Fruit fly (Drosophila melanogaster) whole organism, adult: Measurements from ENCODE around the gene RpL3.

Experiments
- CG11617 ChIP-seq: fragments of 200-800 bp; sonication (Bioruptor generic); optimal IDR thresholded peaks from 2 replicates; lab custom pipeline; 2017; ENCODE audit warnings: mild to moderate bottlenecking, missing biosample characterization, missing genetic modification reagents, missing genetic modification characterization
- CG12768 ChIP-seq: fragments of 200-800 bp; sonication (Bioruptor generic); optimal IDR thresholded peaks from 2 replicates; lab custom pipeline; 2017; ENCODE audit warnings: missing biosample characterization, missing genetic modification characterization, mild to moderate bottlenecking, moderate library complexity, missing genetic modification reagents
- CG14711 ChIP-seq: fragments of 200-800 bp; sonication (Bioruptor generic); optimal IDR thresholded peaks from 2 replicates; lab custom pipeline; 2018; ENCODE audit warnings: missing biosample characterization, mild to moderate bottlenecking, missing genetic modification characterization, moderate library complexity
- CG1620 ChIP-seq: fragments of 200-800 bp; sonication (Bioruptor generic); optimal IDR thresholded peaks from 2 replicates; lab custom pipeline; 2016; ENCODE audit warnings: missing biosample characterization, missing genetic modification characterization
- CG33017 ChIP-seq: fragments of 200-800 bp; sonication (Bioruptor generic); optimal IDR thresholded peaks from 2 replicates; lab custom pipeline; 2018; ENCODE audit warnings: missing biosample characterization, mild to moderate bottlenecking, missing genetic modification characterization, moderate library complexity
- CG5204 ChIP-seq: fragments of 200-800 bp; sonication (Bioruptor generic); optimal IDR thresholded peaks from 2 replicates; lab custom pipeline; 2016; ENCODE audit warnings: missing biosample characterization, missing genetic modification characterization
- CG7045 ChIP-seq: fragments of 200-800 bp; sonication (Bioruptor generic); optimal IDR thresholded peaks from 2 replicates; lab custom pipeline; 2017; ENCODE audit warnings: missing biosample characterization, mild to moderate bottlenecking, missing genetic modification characterization
- CG7101 ChIP-seq: fragments of 200-800 bp; sonication (Bioruptor generic); optimal IDR thresholded peaks from 2 replicates; lab custom pipeline; 2018; ENCODE audit warnings: missing biosample characterization, mild to moderate bottlenecking, missing genetic modification characterization, moderate library complexity
- Clk ChIP-seq: fragments of 200-800 bp; sonication (Bioruptor generic); optimal IDR thresholded peaks from 2 replicates; lab custom pipeline; 2017; ENCODE audit warnings: missing biosample characterization, missing genetic modification characterization
- Crg-1 ChIP-seq: fragments of 200-800 bp; sonication (Bioruptor generic); optimal IDR thresholded peaks from 2 replicates; lab custom pipeline; 2016; ENCODE audit warnings: missing biosample characterization, missing genetic modification characterization
- Hr96 ChIP-seq: fragments of 200-800 bp; sonication (Bioruptor generic); optimal IDR thresholded peaks from 2 replicates; lab custom pipeline; 2016; ENCODE audit warnings: missing biosample characterization, missing genetic modification characterization
- Mnt ChIP-seq: fragments of 200-800 bp; sonication (Bioruptor generic); optimal IDR thresholded peaks from 2 replicates; lab custom pipeline; 2016; ENCODE audit warnings: missing biosample characterization, mild to moderate bottlenecking, missing genetic modification characterization
- bab1 ChIP-seq: fragments of 200-800 bp; sonication (Bioruptor generic); optimal IDR thresholded peaks from 3 replicates; lab custom pipeline; 2019; ENCODE audit warnings: missing biosample characterization, mild to moderate bottlenecking, missing genetic modification characterization, moderate library complexity
- cic ChIP-seq: fragments of 200-800 bp; sonication (Bioruptor generic); optimal IDR thresholded peaks from 2 replicates; lab custom pipeline; 2017; ENCODE audit warnings: missing biosample characterization, mild to moderate bottlenecking, missing genetic modification characterization, moderate library complexity
- cnc ChIP-seq, 2 experiments: fragments of >200 bp; optimal IDR thresholded peaks; 2 replicates each; lab custom pipeline; 2017
- kay ChIP-seq: fragments of 200-800 bp; sonication (Bioruptor generic); peaks from one replicate; lab custom pipeline; 2016; ENCODE audit warnings: missing biosample characterization, missing genetic modification characterization, borderline replicate concordance
- ovo ChIP-seq: fragments of 200-800 bp; sonication (Bioruptor generic); optimal IDR thresholded peaks from 2 replicates; lab custom pipeline; 2016; ENCODE audit warnings: missing biosample characterization, missing genetic modification characterization
- pad ChIP-seq: fragments of 200-800 bp; sonication (Bioruptor generic); optimal IDR thresholded peaks from 3 replicates; lab custom pipeline; 2017; ENCODE audit warnings: missing biosample characterization, missing genetic modification characterization, mild to moderate bottlenecking, moderate library complexity, missing genetic modification reagents
- tj ChIP-seq: fragments of 200-800 bp; sonication (Bioruptor generic); optimal IDR thresholded peaks from 3 replicates; lab custom pipeline; 2017; ENCODE audit warnings: missing biosample characterization, mild to moderate bottlenecking, missing genetic modification characterization, moderate library complexity
- toe ChIP-seq: fragments of 200-800 bp; sonication (Bioruptor generic); optimal IDR thresholded peaks from 2 replicates; lab custom pipeline; 2016; ENCODE audit warnings: missing biosample characterization, missing genetic modification characterization

Gene RpL3

dm6 chr3R:11211291-11212061, 10.2 kb upstream of the RpL3 start:
- peak; percentile 40 for TF ChIP-seq Crg-1 (GFP tag; lab: Kevin White, UChicago)
- TF ChIP-seq kay (GFP tag; lab: Kevin White, UChicago) = no peak
- TF ChIP-seq CG12768 (GFP tag; lab: Kevin White, UChicago) = peak; percentile 68
- peak; percentile 49 for TF ChIP-seq CG33017 (tag; lab: Kevin White, UChicago)
- peak; percentile 72 for TF ChIP-seq toe (GFP tag; lab: Kevin White, UChicago)
- TF ChIP-seq Mnt (GFP tag; lab: Kevin White, UChicago) = peak; percentile 95
- peak; percentile 62 for TF ChIP-seq CG14711 (tag; lab: Kevin White, UChicago)
- peak; percentile 44 for TF ChIP-seq CG7045 (GFP tag; lab: Kevin White, UChicago)
- TF ChIP-seq tj (GFP tag; lab: Kevin White, UChicago) = peak; percentile 75
- TF ChIP-seq pad (GFP tag; lab: Kevin White, UChicago) = peak; percentile 58
- peak; percentile 61 for TF ChIP-seq CG1620 (GFP tag; lab: Kevin White, UChicago)
- peak; percentile 68 for TF ChIP-seq CG7101 (tag; lab: Kevin White, UChicago)
- TF ChIP-seq CG11617 (GFP tag; lab: Kevin White, UChicago) = peak; percentile 69
- TF ChIP-seq Clk = no peak
- TF ChIP-seq bab1 = peak; percentile 55
- TF ChIP-seq CG5204 (GFP tag; lab: Kevin White, UChicago) = no peak
- peak; percentile 61 for TF ChIP-seq cic (GFP tag; lab: Kevin White, UChicago)
- peak; percentile 87 for TF ChIP-seq ovo
- TF ChIP-seq cnc (optimal IDR thresholded peaks at IDR 0.05; lab: Kevin White, UChicago) = no peak
- peak; percentile 67 for TF ChIP-seq Hr96

DNA sequence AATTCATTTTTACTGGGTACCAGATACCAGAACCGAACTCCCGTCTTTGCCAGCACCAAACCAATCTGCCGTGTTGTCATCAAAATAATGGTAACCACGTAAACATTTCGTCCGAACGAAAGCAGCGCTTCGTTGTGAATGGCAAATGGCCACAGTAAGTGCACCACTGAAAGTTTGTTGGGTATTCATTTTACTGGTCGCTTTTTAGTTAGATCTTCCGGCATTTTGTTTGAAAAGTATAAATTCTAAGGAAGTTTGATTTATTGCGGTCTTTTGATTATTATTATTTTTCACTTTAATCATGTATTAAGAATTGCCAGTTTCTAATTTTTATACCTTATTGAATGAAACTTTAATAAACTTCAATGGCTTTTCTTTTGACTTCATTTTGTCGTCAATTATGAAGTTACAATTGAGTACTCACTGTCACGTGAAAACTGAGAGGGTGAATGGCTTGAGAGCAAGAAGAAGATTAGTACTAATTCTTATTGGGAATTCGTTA, 7.2 kb upstream of the RpL3 start, which contains the start of gene ZnT86D:
Gene ZnT86D (minus strand): TSS at position 91 of the 502 bp plus-strand sequence.
- peak; percentile 70 for TF ChIP-seq pad (GFP tag; lab: Kevin White, UChicago)
- peak; percentile 78 for TF ChIP-seq CG12768 (GFP tag; lab: Kevin White, UChicago)
- TF ChIP-seq Crg-1 (GFP tag; lab: Kevin White, UChicago) = peak; percentile 34
- peak; percentile 74 for TF ChIP-seq Hr96
- peak; percentile 70 for TF ChIP-seq toe (GFP tag; lab: Kevin White, UChicago)
- peak; percentile 27 for TF ChIP-seq ovo
- TF ChIP-seq Mnt (GFP tag; lab: Kevin White, UChicago) = peak; percentile 83
- TF ChIP-seq cnc (optimal IDR thresholded peaks at IDR 0.05; lab: Kevin White, UChicago) = no peak
- TF ChIP-seq CG5204 (GFP tag; lab: Kevin White, UChicago) = peak; percentile 80
- TF ChIP-seq kay (GFP tag; lab: Kevin White, UChicago) = no peak
- TF ChIP-seq CG7101 (tag; lab: Kevin White, UChicago) = peak; percentile 86
- TF ChIP-seq CG14711 (tag; lab: Kevin White, UChicago) = peak; percentile 75
- peak; percentile 86 for TF ChIP-seq CG33017 (tag; lab: Kevin White, UChicago)
- TF ChIP-seq Clk = peak; percentile 47
- peak; percentile 54 for TF ChIP-seq tj (GFP tag; lab: Kevin White, UChicago)
- TF ChIP-seq bab1 = peak; percentile 75
- peak; percentile 68 for TF ChIP-seq cic (GFP tag; lab: Kevin White, UChicago)
- TF ChIP-seq CG7045 (GFP tag; lab: Kevin White, UChicago) = peak; percentile 72
- TF ChIP-seq CG11617 (GFP tag; lab: Kevin White, UChicago) = peak; percentile 82
- peak; percentile 68 for TF ChIP-seq CG1620 (GFP tag; lab: Kevin White, UChicago)

- TF ChIP-seq CG33017 (tag; lab: Kevin White, UChicago) (peak; percentile 88), CG14711 (tag; lab: Kevin White, UChicago) (peak; percentile 97), bab1 (peak; percentile 97), CG7101 (tag; lab: Kevin White, UChicago) (peak; percentile 94), CG1620 (GFP tag; lab: Kevin White, UChicago) (peak; percentile 96), Crg-1 (GFP tag; lab: Kevin White, UChicago) (peak; percentile 96), Mnt (GFP tag; lab: Kevin White, UChicago) (peak; percentile 93), cnc (optimal IDR thresholded peaks at IDR 0.05; lab: Kevin White, UChicago) (no peak), toe (GFP tag; lab: Kevin White, UChicago) (peak; percentile 87), CG12768 (GFP tag; lab: Kevin White, UChicago) (peak; percentile 93), Clk (peak; percentile 88), cic (GFP tag; lab: Kevin White, UChicago) (peak; percentile 81), pad (GFP tag; lab: Kevin White, UChicago) (peak; percentile 83), CG7045 (GFP tag; lab: Kevin White, UChicago) (peak; percentile 90), CG5204 (GFP tag; lab: Kevin White, UChicago) (no peak), CG11617 (GFP tag; lab: Kevin White, UChicago) (peak; percentile 96), ovo (peak; percentile 91), Hr96 (peak; percentile 94), kay (GFP tag; lab: Kevin White, UChicago) (no peak), tj (GFP tag; lab: Kevin White, UChicago) (peak; percentile 82)
Measured at dm6 chr3R:11216156-11216630, 5.5 kb upstream of the RpL3 start, which contains the start of the genes RpS25 and CG4820. RpS25 (minus strand) TSS chr3R:11216287. CG4820 (plus strand) TSS chr3R:11216535.

dm6 chr3R:11219883-11220282, 1.8 kb upstream of the RpL3 start, which contains the start of gene CG6689:
CG6689 (minus strand) TSS chr3R:11220064.
- TF ChIP-seq pad (GFP tag; lab: Kevin White, UChicago) (no peak), cic (GFP tag; lab: Kevin White, UChicago) (no peak), Mnt (GFP tag; lab: Kevin White, UChicago) (peak; percentile 13), CG11617 (GFP tag; lab: Kevin White, UChicago) (peak; percentile 6)
